Worm (Caenorhabditis elegans): ENCODE measurements around the gene F16F9.3.

DNA sequence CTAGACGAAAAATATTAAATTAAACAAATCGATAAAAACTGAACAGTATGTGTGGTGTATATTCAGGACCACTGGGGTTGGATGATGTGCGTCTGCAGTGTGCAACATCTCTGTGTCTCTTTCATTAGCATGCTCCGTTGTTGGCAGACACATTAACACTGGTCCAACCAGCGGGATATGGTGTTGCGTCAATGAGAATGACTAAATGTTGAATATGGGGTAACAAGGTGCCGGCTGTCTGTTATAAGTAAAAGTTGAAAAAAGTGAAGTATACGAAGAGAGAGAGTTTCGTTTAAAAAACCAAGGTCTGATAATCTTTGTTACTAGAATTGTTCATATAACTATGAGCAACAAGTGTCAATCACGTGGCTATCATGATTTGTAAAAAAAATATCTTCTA lies 40.6 kb upstream of the F16F9.3 start, which contains the start of gene ced-8:
- TF ChIP-seq ztf-11 (tag; optimal IDR thresholded peaks at IDR 0.05) (no peak), swsn-7 (tag; optimal IDR thresholded peaks at IDR 0.05) (no peak), ama-1 (optimal IDR thresholded peaks at IDR 0.05) (no peak), zip-4 (GFP tag; optimal IDR thresholded peaks at IDR 0.05) (no peak)

Measured in whole organism, L1 larva.